Worm (Caenorhabditis elegans) whole organism, mixed stage, embryonic: Measurements from ENCODE around the gene F10A3.11.

Experiments
- ceh-43 ChIP-seq: fragments of 200-800 bp; sonication (Bioruptor generic); optimal IDR thresholded peaks from 2 replicates; lab custom pipeline; 2018; ENCODE audit warnings: mild to moderate bottlenecking, missing genetic modification characterization, moderate library complexity, missing compliant biosample characterization
- flh-1 ChIP-seq: fragments of 200-800 bp; sonication (Bioruptor generic); optimal IDR thresholded peaks from 2 replicates; lab custom pipeline; 2018; ENCODE audit warnings: mild to moderate bottlenecking, missing genetic modification characterization, moderate library complexity, missing compliant biosample characterization
- nhr-237 ChIP-seq: fragments of 150-350 bp; optimal IDR thresholded peaks from 2 replicates; lab custom pipeline; 2014; ENCODE audit warnings: missing biosample characterization, missing genetic modification characterization
- snpc-4 ChIP-seq: fragments of 150-350 bp; optimal IDR thresholded peaks from 2 replicates; lab custom pipeline; 2014; ENCODE audit warnings: missing biosample characterization, missing genetic modification characterization
- unc-62 ChIP-seq: fragments of 150-350 bp; optimal IDR thresholded peaks from 2 replicates; lab custom pipeline; 2014; ENCODE audit warnings: missing biosample characterization, missing genetic modification reagents, missing genetic modification characterization

DNA sequence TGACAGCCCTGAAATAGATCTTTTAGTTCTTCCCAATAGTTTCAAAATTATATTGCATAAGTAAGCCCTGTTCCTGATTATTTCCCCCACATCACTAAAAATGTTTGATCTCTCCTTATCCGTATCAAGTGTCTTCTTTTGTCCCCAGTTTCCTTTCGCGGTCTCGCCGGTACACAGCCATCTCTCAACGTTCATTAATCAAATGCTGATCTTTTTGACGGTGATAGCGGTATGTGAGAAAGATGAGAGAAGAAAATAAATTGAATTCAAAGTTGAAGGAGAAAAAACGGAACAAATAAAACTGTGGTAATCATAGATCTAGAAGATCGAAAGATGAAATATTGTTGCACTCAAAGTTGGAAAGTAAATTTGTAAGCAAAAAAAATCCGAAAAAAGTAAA lies 49.2 kb downstream of the F10A3.11 start:
- TF ChIP-seq snpc-4 (tag; lab: Kevin White, UChicago) (no peak), unc-62 (GFP tag; lab: Kevin White, UChicago) (no peak), nhr-237 (tag; lab: Kevin White, UChicago) (no peak), ceh-43 (GFP tag; lab: Kevin White, UChicago) (no peak), flh-1 (no peak)
